Worm (Caenorhabditis elegans): Measurements from ENCODE around the gene ceh-48.
A peak's percentile ranks its signal among the peaks of the same experiment; 100 is the strongest.

Gene ceh-48

DNA sequence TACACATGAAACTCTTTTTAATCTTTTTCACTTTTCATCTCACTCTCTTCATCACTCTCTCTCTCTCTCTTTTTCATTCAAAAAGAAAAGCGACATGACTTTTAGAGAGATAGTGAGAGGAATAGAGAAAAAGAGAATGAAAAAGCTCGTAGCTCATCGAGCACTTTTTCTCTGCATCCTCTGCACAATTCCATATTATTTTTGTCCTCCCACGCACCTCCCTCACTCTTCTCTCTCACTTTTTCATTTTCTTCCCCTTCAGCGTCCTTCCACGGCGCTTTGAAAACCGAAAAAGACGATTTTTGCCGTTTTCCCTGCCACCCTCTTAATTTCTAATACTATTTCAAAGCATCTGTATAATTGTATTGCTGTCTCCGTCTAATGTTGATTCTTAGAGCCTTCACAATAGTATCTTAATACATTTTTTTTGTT lies 27.2 kb downstream of the ceh-48 start (continued):
- TF ChIP-seq ceh-16 (tag; optimal IDR thresholded peaks at IDR 0.05) = no peak
- TF ChIP-seq elt-1 (tag; optimal IDR thresholded peaks at IDR 0.05) = no peak
- TF ChIP-seq unc-55 (GFP tag; optimal IDR thresholded peaks at IDR 0.05) = peak; percentile 94
- no peak for TF ChIP-seq ztf-11 (tag; optimal IDR thresholded peaks at IDR 0.05)
- TF ChIP-seq C34F6.9 (tag; optimal IDR thresholded peaks at IDR 0.05) = peak; percentile 96
- TF ChIP-seq ztf-1 (GFP tag; conservative IDR thresholded peaks at IDR 0.05) = no peak
- TF ChIP-seq lin-13 (GFP tag; optimal IDR thresholded peaks at IDR 0.05) = peak; percentile 72

DNA sequence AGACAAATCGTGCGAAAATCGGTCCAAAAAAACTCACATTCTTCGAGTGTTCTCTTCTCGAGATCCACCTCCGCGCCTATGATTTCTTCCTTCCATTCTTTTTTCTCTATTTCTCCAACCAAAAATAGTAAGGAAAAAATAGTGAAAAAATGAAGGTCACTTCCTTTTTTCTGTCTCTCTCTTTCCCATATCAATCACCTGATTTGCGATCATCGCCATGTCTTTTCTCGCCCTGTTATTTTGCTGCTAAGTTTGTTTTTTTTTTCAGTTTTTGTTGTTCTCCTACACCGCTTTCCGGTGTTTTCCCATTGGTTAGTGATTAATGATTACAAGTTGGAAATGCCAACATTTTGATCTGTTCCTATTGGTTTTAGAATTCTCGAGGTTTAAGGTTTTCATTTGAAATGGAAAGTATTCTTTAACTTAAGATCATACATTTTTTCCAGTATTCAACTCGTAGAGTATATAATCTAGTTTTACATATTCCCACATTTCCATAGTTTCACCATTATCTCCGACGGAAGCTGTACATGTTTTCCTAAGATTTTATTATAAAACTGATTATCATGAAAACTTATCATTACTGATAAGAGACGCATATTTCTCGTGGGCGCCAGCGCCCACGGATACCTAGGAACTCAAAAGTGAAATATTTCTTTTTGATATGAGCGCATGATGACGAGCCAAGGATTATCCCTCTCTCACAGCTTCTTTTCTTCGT lies 29.8 kb downstream of the ceh-48 start:
- TF ChIP-seq sem-4 (tag; optimal IDR thresholded peaks at IDR 0.05) (no peak), nhr-10 (tag; optimal IDR thresholded peaks at IDR 0.05) (no peak), F13H6.1 (tag; optimal IDR thresholded peaks at IDR 0.05) (no peak), ceh-82 (tag; optimal IDR thresholded peaks at IDR 0.05) (no peak), R02D3.7 (tag; optimal IDR thresholded peaks at IDR 0.05) (no peak), ztf-4 (tag; optimal IDR thresholded peaks at IDR 0.05) (no peak), fos-1 (tag; optimal IDR thresholded peaks at IDR 0.05) (peak; percentile 13), ztf-1 (GFP tag; conservative IDR thresholded peaks at IDR 0.05) (no peak), nhr-25 (tag; optimal IDR thresholded peaks at IDR 0.05) (peak; percentile 42), elt-3 (tag; optimal IDR thresholded peaks at IDR 0.05) (no peak), nhr-21 (tag; optimal IDR thresholded peaks at IDR 0.05) (no peak), nhr-11 (tag; optimal IDR thresholded peaks at IDR 0.05) (no peak), blmp-1 (tag; optimal IDR thresholded peaks at IDR 0.05; ENCODE audit: insufficient read depth) (peak; percentile 9), nhr-129 (tag; optimal IDR thresholded peaks at IDR 0.05) (no peak), ceh-16 (tag; optimal IDR thresholded peaks at IDR 0.05) (no peak), ama-1 (optimal IDR thresholded peaks at IDR 0.05) (no peak), skn-1 (tag; optimal IDR thresholded peaks at IDR 0.05) (no peak), ZK546.5 (tag; optimal IDR thresholded peaks at IDR 0.05) (no peak), gmeb-1 (tag; optimal IDR thresholded peaks at IDR 0.05) (no peak)

- TF ChIP-seq elt-3 (tag; optimal IDR thresholded peaks at IDR 0.05) (no peak), nhr-12 (tag; optimal IDR thresholded peaks at IDR 0.05) (no peak), ama-1 (optimal IDR thresholded peaks at IDR 0.05) (no peak), peb-1 (tag; optimal IDR thresholded peaks at IDR 0.05) (no peak), lin-39 (tag; optimal IDR thresholded peaks at IDR 0.05) (no peak), dmd-4 (tag; optimal IDR thresholded peaks at IDR 0.05) (no peak), sma-3 (GFP tag; optimal IDR thresholded peaks at IDR 0.05) (no peak), mab-5 (tag; optimal IDR thresholded peaks at IDR 0.05) (no peak), F13H6.1 (tag; optimal IDR thresholded peaks at IDR 0.05) (no peak), ztf-4 (tag; optimal IDR thresholded peaks at IDR 0.05) (no peak), nhr-129 (tag; optimal IDR thresholded peaks at IDR 0.05) (no peak), sma-9 (GFP tag; optimal IDR thresholded peaks at IDR 0.05) (no peak), sma-9 (tag; optimal IDR thresholded peaks at IDR 0.05) (no peak), nhr-10 (tag; optimal IDR thresholded peaks at IDR 0.05) (no peak), aly-2 (tag; optimal IDR thresholded peaks at IDR 0.05) (no peak), C34F6.9 (tag; optimal IDR thresholded peaks at IDR 0.05) (no peak), ceh-16 (tag; optimal IDR thresholded peaks at IDR 0.05) (no peak)
Observed at ce11 chrIV:6842470-6843008, 30.6 kb downstream of the ceh-48 start, which contains the start of gene lip-1. lip-1 (plus strand) TSS chrIV:6842958.

- TF ChIP-seq nhr-237 (tag; optimal IDR thresholded peaks at IDR 0.05) = no peak
- TF ChIP-seq Y55F3AM.14 (GFP tag; optimal IDR thresholded peaks at IDR 0.05) = no peak
- TF ChIP-seq nhr-11 (tag; optimal IDR thresholded peaks at IDR 0.05) = no peak
- no peak for TF ChIP-seq snpc-4 (tag; optimal IDR thresholded peaks at IDR 0.05)
- no peak for TF ChIP-seq fos-1 (tag; optimal IDR thresholded peaks at IDR 0.05)
- TF ChIP-seq ceh-82 (tag; optimal IDR thresholded peaks at IDR 0.05) = no peak
- TF ChIP-seq unc-62 (GFP tag; optimal IDR thresholded peaks at IDR 0.05) = no peak
- no peak for TF ChIP-seq nhr-10 (tag; optimal IDR thresholded peaks at IDR 0.05)
- TF ChIP-seq gmeb-1 (tag; optimal IDR thresholded peaks at IDR 0.05) = no peak
Observed at ce11 chrIV:6852727-6853126, 40.8 kb downstream of the ceh-48 start.
